Worm (Caenorhabditis elegans): ENCODE measurements around the gene F59B1.4.

Gene F59B1.4

ce11 chrV:3639873-3640272 lies 13.0 kb upstream of the F59B1.4 start:
- TF ChIP-seq mab-5 (tag; optimal IDR thresholded peaks at IDR 0.05): no peak
- no peak for TF ChIP-seq sptf-1 (tag; optimal IDR thresholded peaks at IDR 0.05)
- no peak for TF ChIP-seq lsy-2 (tag; optimal IDR thresholded peaks at IDR 0.05)
- no peak for TF ChIP-seq blmp-1 (tag; optimal IDR thresholded peaks at IDR 0.05)
- no peak for TF ChIP-seq hlh-1 (tag; optimal IDR thresholded peaks at IDR 0.05)
- TF ChIP-seq ceh-43 (GFP tag; optimal IDR thresholded peaks at IDR 0.05): no peak
- no peak for TF ChIP-seq lin-13 (tag; optimal IDR thresholded peaks at IDR 0.05)
- TF ChIP-seq bed-3 (GFP tag; optimal IDR thresholded peaks at IDR 0.05): no peak
- no peak for TF ChIP-seq snpc-4 (tag; optimal IDR thresholded peaks at IDR 0.05)
- TF ChIP-seq drap-1 (GFP tag; optimal IDR thresholded peaks at IDR 0.05): no peak
- TF ChIP-seq mls-2 (tag; optimal IDR thresholded peaks at IDR 0.05): no peak
- TF ChIP-seq pha-4 (tag; optimal IDR thresholded peaks at IDR 0.05): no peak
- TF ChIP-seq ztf-11 (tag; optimal IDR thresholded peaks at IDR 0.05): no peak
- TF ChIP-seq nhr-76 (tag; optimal IDR thresholded peaks at IDR 0.05): no peak
- TF ChIP-seq flh-1 (GFP tag; optimal IDR thresholded peaks at IDR 0.05): no peak
- no peak for TF ChIP-seq ceh-83 (GFP tag; optimal IDR thresholded peaks at IDR 0.05)
- no peak for TF ChIP-seq nhr-2 (tag; optimal IDR thresholded peaks at IDR 0.05)

DNA sequence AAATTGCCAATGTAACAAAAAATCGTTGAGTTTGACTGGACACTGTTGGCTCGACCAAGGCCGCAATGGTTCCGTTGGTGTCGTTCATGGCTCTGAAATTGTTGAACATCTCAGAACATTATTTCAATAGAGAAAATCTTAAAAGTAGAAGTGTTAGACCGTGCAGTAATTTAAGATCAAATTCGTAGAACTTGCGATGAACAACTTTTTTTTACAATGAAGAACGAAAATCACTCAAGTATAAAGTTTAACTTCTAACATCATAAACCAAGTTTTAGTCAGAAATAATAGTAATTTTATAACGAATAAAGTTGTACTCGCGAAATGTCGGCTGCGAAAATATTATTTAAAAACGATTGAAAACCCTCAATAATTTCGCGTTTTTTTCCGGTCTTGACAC lies 10.2 kb upstream of the F59B1.4 start, which contains the start of gene srx-41:
srx-41 (minus strand) TSS at position 101 of the 400 bp plus-strand sequence.
- TF ChIP-seq ham-2 (GFP tag; optimal IDR thresholded peaks at IDR 0.05) (no peak), ceh-83 (GFP tag; optimal IDR thresholded peaks at IDR 0.05) (no peak), elt-3 (tag; optimal IDR thresholded peaks at IDR 0.05) (no peak), lin-32 (GFP tag; optimal IDR thresholded peaks at IDR 0.05) (no peak), sem-2 (GFP tag; optimal IDR thresholded peaks at IDR 0.05) (no peak), elt-1 (tag; optimal IDR thresholded peaks at IDR 0.05; ENCODE audit: borderline replicate concordance, insufficient read depth) (no peak), cnd-1 (tag; optimal IDR thresholded peaks at IDR 0.05) (no peak), nhr-28 (tag; optimal IDR thresholded peaks at IDR 0.05) (no peak), ceh-39 (tag; optimal IDR thresholded peaks at IDR 0.05) (no peak)

ce11 chrV:3634293-3635016 lies 7.6 kb upstream of the F59B1.4 start:
- TF ChIP-seq nhr-12 (tag; optimal IDR thresholded peaks at IDR 0.05) (no peak), lin-13 (tag; optimal IDR thresholded peaks at IDR 0.05) (no peak), hlh-1 (tag; optimal IDR thresholded peaks at IDR 0.05) (no peak)

DNA sequence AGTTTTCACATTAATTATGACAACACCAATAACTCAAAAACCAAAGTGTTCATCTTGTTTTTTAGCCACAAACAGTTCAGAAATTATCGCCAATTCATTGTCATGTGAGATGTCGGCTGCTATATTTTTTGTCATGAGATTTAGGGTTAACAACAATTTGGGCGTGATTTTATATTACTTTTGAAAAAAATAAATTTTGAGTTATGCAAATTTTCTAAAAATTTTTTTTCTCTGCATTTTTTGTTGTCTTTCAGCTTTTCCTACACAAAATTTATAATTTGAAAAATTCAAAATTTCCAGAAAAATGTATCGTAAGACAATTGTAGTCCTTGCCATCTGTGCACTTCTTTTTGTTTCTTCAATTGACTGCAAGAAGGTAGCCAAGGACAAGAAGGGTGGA lies 6.2 kb upstream of the F59B1.4 start, which contains the start of gene F59B1.2:
F59B1.2 (plus strand) TSS at position 301 of the 400 bp plus-strand sequence.
- TF ChIP-seq tbx-8 (GFP tag; optimal IDR thresholded peaks at IDR 0.05) (no peak), lin-32 (GFP tag; optimal IDR thresholded peaks at IDR 0.05) (no peak), nhr-2 (tag; optimal IDR thresholded peaks at IDR 0.05) (no peak), flh-1 (GFP tag; optimal IDR thresholded peaks at IDR 0.05) (no peak), pha-4 (tag; optimal IDR thresholded peaks at IDR 0.05) (no peak), nhr-237 (tag; optimal IDR thresholded peaks at IDR 0.05) (no peak), bed-3 (GFP tag; optimal IDR thresholded peaks at IDR 0.05) (no peak), sem-2 (GFP tag; optimal IDR thresholded peaks at IDR 0.05) (no peak), ces-1 (GFP tag; optimal IDR thresholded peaks at IDR 0.05) (no peak), mab-5 (tag; optimal IDR thresholded peaks at IDR 0.05) (no peak), blmp-1 (tag; optimal IDR thresholded peaks at IDR 0.05) (no peak), nhr-28 (tag; optimal IDR thresholded peaks at IDR 0.05) (no peak), elt-1 (tag; optimal IDR thresholded peaks at IDR 0.05; ENCODE audit: borderline replicate concordance, insufficient read depth) (no peak)

- TF ChIP-seq lin-13 (tag; optimal IDR thresholded peaks at IDR 0.05) (no peak), lsy-2 (tag; optimal IDR thresholded peaks at IDR 0.05) (no peak), elt-1 (tag; optimal IDR thresholded peaks at IDR 0.05; ENCODE audit: borderline replicate concordance, insufficient read depth) (no peak), pha-4 (tag; optimal IDR thresholded peaks at IDR 0.05) (no peak), ceh-83 (GFP tag; optimal IDR thresholded peaks at IDR 0.05) (no peak), nhr-28 (tag; optimal IDR thresholded peaks at IDR 0.05) (no peak), mep-1 (tag; optimal IDR thresholded peaks at IDR 0.05) (no peak)
These were observed 5.6 kb upstream of the F59B1.4 start for ce11 chrV:3632249-3633030.

Data from whole organism, mixed stage, embryonic.